Worm (Caenorhabditis elegans) whole organism, L1 larva: Measurements from ENCODE around the gene Y49E10.10.

Source experiments
- C04F5.9 ChIP-seq: sonication (generic microtip); optimal IDR thresholded peaks from 2 replicates; lab custom pipeline; 2016; ENCODE audit warnings: missing genetic modification characterization, missing compliant biosample characterization
- C16A3.4 ChIP-seq: fragments of 150-350 bp; optimal IDR thresholded peaks from 2 replicates; lab custom pipeline; 2014; ENCODE audit warnings: missing biosample characterization, missing genetic modification characterization
- Y116A8C.19 ChIP-seq: sonication (generic microtip); optimal IDR thresholded peaks from 2 replicates; lab custom pipeline; 2016; ENCODE audit warnings: missing compliant biosample characterization, missing genetic modification characterization, borderline replicate concordance
- aha-1 ChIP-seq: fragments of 150-350 bp; optimal IDR thresholded peaks from 2 replicates; lab custom pipeline; 2014; ENCODE audit warnings: missing biosample characterization, missing genetic modification characterization
- alr-1 ChIP-seq: fragments of 200-800 bp; sonication (Bioruptor generic); optimal IDR thresholded peaks from 2 replicates; lab custom pipeline; 2018; ENCODE audit warnings: borderline replicate concordance, mild to moderate bottlenecking, missing genetic modification characterization, missing compliant biosample characterization
- aly-2 ChIP-seq: fragments of 150-350 bp; optimal IDR thresholded peaks from 2 replicates; lab custom pipeline; 2014; ENCODE audit warnings: missing biosample characterization, missing genetic modification characterization
- ceh-82 ChIP-seq, 3 experiments: fragments of 150-350 bp in 1 of 3; sonication (generic microtip) in 2 of 3; optimal IDR thresholded peaks; 2 replicates each; lab custom pipeline; 2014 to 2017; ENCODE audit warnings: missing biosample characterization in 3 of 3, missing genetic modification characterization in 3 of 3
- ceh-88 ChIP-seq: fragments of 200-800 bp; sonication (Bioruptor generic); IDR thresholded peaks from 2 replicates; pipeline ENCODE4 v1.3.6; 2022; ENCODE audit warnings: missing genetic modification characterization, missing compliant biosample characterization
- ceh-90 ChIP-seq: sonication (generic microtip); optimal IDR thresholded peaks from 2 replicates; lab custom pipeline; 2016; ENCODE audit warnings: missing genetic modification characterization, missing compliant biosample characterization
- ces-1 ChIP-seq: fragments of 150-350 bp; optimal IDR thresholded peaks from 2 replicates; lab custom pipeline; 2014; ENCODE audit warnings: missing biosample characterization, missing genetic modification reagents, missing genetic modification characterization
- dpl-1 ChIP-seq, 3 experiments: fragments of 150-350 bp in 2 of 3; sonication (generic microtip) in 1 of 3; optimal IDR thresholded peaks; 2 replicates each; lab custom pipeline; 2014 to 2017; ENCODE audit warnings: missing biosample characterization in 3 of 3, missing genetic modification characterization in 3 of 3, missing genetic modification reagents in 3 of 3
- efl-1 ChIP-seq, 4 experiments: fragments of 150-350 bp; optimal IDR thresholded peaks in 3 of 4; peaks in 1 of 4; 1 replicate in 1 of 4; 2 replicates in 3 of 4; lab custom pipeline; 2014; ENCODE audit warnings: missing biosample characterization in 2 of 4, missing genetic modification characterization in 2 of 4, missing genetic modification reagents in 2 of 4
- elt-3 ChIP-seq, 6 experiments: fragments of 150-350 bp in 1 of 6; sonication (generic microtip); optimal IDR thresholded peaks; 2 replicates each; lab custom pipeline; 2017 to 2018; ENCODE audit warnings: missing biosample characterization in 6 of 6, missing genetic modification characterization in 6 of 6, inconsistent platforms in 1 of 6
- fkh-4 ChIP-seq: sonication (generic microtip); optimal IDR thresholded peaks from 2 replicates; lab custom pipeline; 2016; ENCODE audit warnings: missing compliant biosample characterization, missing genetic modification characterization, borderline replicate concordance
- fkh-8 ChIP-seq: sonication (generic microtip); optimal IDR thresholded peaks from 2 replicates; lab custom pipeline; 2016; ENCODE audit warnings: mild to moderate bottlenecking, missing genetic modification characterization, missing compliant biosample characterization
- fos-1 ChIP-seq: fragments of 150-350 bp; optimal IDR thresholded peaks from 2 replicates; lab custom pipeline; 2014; ENCODE audit warnings: missing biosample characterization, missing genetic modification characterization
- hlh-4 ChIP-seq: sonication (generic microtip); optimal IDR thresholded peaks from 2 replicates; lab custom pipeline; 2016; ENCODE audit warnings: mild to moderate bottlenecking, missing genetic modification characterization, missing compliant biosample characterization
- hpl-2 ChIP-seq: fragments of 150-350 bp; optimal IDR thresholded peaks from 2 replicates; lab custom pipeline; 2014; ENCODE audit warnings: missing biosample characterization, missing genetic modification reagents, missing genetic modification characterization
- irx-1 ChIP-seq: sonication (generic microtip); optimal IDR thresholded peaks from 2 replicates; lab custom pipeline; 2016; ENCODE audit warnings: missing genetic modification characterization, missing compliant biosample characterization
- isw-1 ChIP-seq: fragments of 200-800 bp; sonication (Bioruptor generic); IDR thresholded peaks from 2 replicates; pipeline ENCODE4 v1.3.6; 2022; ENCODE audit warnings: missing genetic modification characterization, missing compliant biosample characterization
- jun-1 ChIP-seq: fragments of 150-350 bp; optimal IDR thresholded peaks from 2 replicates; lab custom pipeline; 2014; ENCODE audit warnings: missing biosample characterization, missing genetic modification reagents, missing genetic modification characterization
- lin-13 ChIP-seq: fragments of 150-350 bp; optimal IDR thresholded peaks from 2 replicates; lab custom pipeline; 2014; ENCODE audit warnings: missing biosample characterization, missing genetic modification reagents, missing genetic modification characterization
- lin-14 ChIP-seq: fragments of 200-800 bp; sonication (Bioruptor generic); optimal IDR thresholded peaks from 2 replicates; lab custom pipeline; 2018; ENCODE audit warnings: mild to moderate bottlenecking, missing genetic modification characterization, moderate library complexity, missing compliant biosample characterization
- lin-15B ChIP-seq: fragments of 150-350 bp; sonication (generic microtip); optimal IDR thresholded peaks from 3 replicates; lab custom pipeline; 2014; ENCODE audit warnings: missing biosample characterization, missing genetic modification characterization
- lir-3 ChIP-seq: sonication (generic microtip); optimal IDR thresholded peaks from 2 replicates; lab custom pipeline; 2016; ENCODE audit warnings: mild to moderate bottlenecking, missing genetic modification characterization, moderate library complexity, missing compliant biosample characterization; ENCODE audit not compliant: poor library complexity
- lsy-2 ChIP-seq, 2 experiments: fragments of 150-350 bp; optimal IDR thresholded peaks; 2 replicates each; lab custom pipeline; 2014; ENCODE audit warnings: missing biosample characterization in 2 of 2, missing genetic modification characterization in 2 of 2
- mdl-1 ChIP-seq, 2 experiments: fragments of 150-350 bp; optimal IDR thresholded peaks; 2 replicates each; lab custom pipeline; 2014 to 2017; ENCODE audit warnings: missing biosample characterization in 2 of 2, missing genetic modification characterization in 2 of 2, inconsistent platforms in 1 of 2
- mep-1 ChIP-seq: fragments of 150-350 bp; optimal IDR thresholded peaks from 2 replicates; lab custom pipeline; 2014; ENCODE audit warnings: missing biosample characterization, missing genetic modification characterization
- nhr-11 ChIP-seq: fragments of 150-350 bp; optimal IDR thresholded peaks from 2 replicates; lab custom pipeline; 2014; ENCODE audit warnings: missing biosample characterization, missing genetic modification characterization
- nhr-12 ChIP-seq: sonication (generic microtip); optimal IDR thresholded peaks from 2 replicates; lab custom pipeline; 2017; ENCODE audit warnings: missing biosample characterization, missing genetic modification characterization
- nhr-19 ChIP-seq: fragments of 200-800 bp; sonication (Bioruptor generic); conservative IDR thresholded peaks from 2 replicates; pipeline ENCODE4 v1.3.6; 2022; ENCODE audit warnings: missing genetic modification characterization, missing compliant biosample characterization
- nhr-71 ChIP-seq: sonication (generic microtip); optimal IDR thresholded peaks from 2 replicates; lab custom pipeline; 2016; ENCODE audit warnings: mild to moderate bottlenecking, missing genetic modification characterization, moderate library complexity, missing compliant biosample characterization
- nhr-76 ChIP-seq: sonication (generic microtip); optimal IDR thresholded peaks from 2 replicates; lab custom pipeline; 2017; ENCODE audit warnings: missing biosample characterization, missing genetic modification characterization
- nhr-77 ChIP-seq: fragments of 150-350 bp; optimal IDR thresholded peaks from 2 replicates; lab custom pipeline; 2014; ENCODE audit warnings: missing biosample characterization, missing genetic modification characterization
- nhr-84 ChIP-seq: sonication (generic microtip); optimal IDR thresholded peaks from 2 replicates; lab custom pipeline; 2017; ENCODE audit warnings: missing biosample characterization, missing genetic modification characterization
- nhr-90 ChIP-seq: sonication (generic microtip); optimal IDR thresholded peaks from 2 replicates; lab custom pipeline; 2016; ENCODE audit warnings: mild to moderate bottlenecking, missing genetic modification characterization, missing compliant biosample characterization; ENCODE audit not compliant: poor library complexity
- pax-3 ChIP-seq: fragments of 200-800 bp; sonication (Bioruptor generic); optimal IDR thresholded peaks from 2 replicates; lab custom pipeline; 2018; ENCODE audit warnings: mild to moderate bottlenecking, missing genetic modification characterization, moderate library complexity, missing compliant biosample characterization
- pqm-1 ChIP-seq: sonication (generic microtip); optimal IDR thresholded peaks from 3 replicates; lab custom pipeline; 2017; ENCODE audit warnings: missing biosample characterization, missing genetic modification characterization
- rnt-1 ChIP-seq: sonication (generic microtip); optimal IDR thresholded peaks from 2 replicates; lab custom pipeline; 2016; ENCODE audit warnings: mild to moderate bottlenecking, missing genetic modification characterization, moderate library complexity, missing compliant biosample characterization
- skn-1 ChIP-seq: fragments of 150-350 bp; optimal IDR thresholded peaks from 2 replicates; lab custom pipeline; 2014; ENCODE audit warnings: missing biosample characterization, missing genetic modification characterization
- sox-4 ChIP-seq: sonication (generic microtip); optimal IDR thresholded peaks from 2 replicates; lab custom pipeline; 2016; ENCODE audit warnings: missing genetic modification characterization, missing compliant biosample characterization
- sup-37 ChIP-seq: fragments of 200-800 bp; sonication (Bioruptor generic); optimal IDR thresholded peaks from 2 replicates; lab custom pipeline; 2018; ENCODE audit warnings: mild to moderate bottlenecking, missing genetic modification characterization, missing compliant biosample characterization
- swsn-7 ChIP-seq: sonication (generic microtip); optimal IDR thresholded peaks from 2 replicates; lab custom pipeline; 2016; ENCODE audit warnings: missing genetic modification characterization, missing compliant biosample characterization
- tlp-1 ChIP-seq: fragments of 150-350 bp; optimal IDR thresholded peaks from 2 replicates; lab custom pipeline; 2014; ENCODE audit warnings: missing biosample characterization, missing genetic modification characterization
- unc-62 ChIP-seq: fragments of 150-350 bp; optimal IDR thresholded peaks from 2 replicates; lab custom pipeline; 2014; ENCODE audit warnings: missing biosample characterization, missing genetic modification reagents, missing genetic modification characterization
- unc-86 ChIP-seq: sonication (generic microtip); optimal IDR thresholded peaks from 2 replicates; lab custom pipeline; 2016; ENCODE audit warnings: missing genetic modification characterization, missing compliant biosample characterization
- xbp-1 ChIP-seq: sonication (generic microtip); optimal IDR thresholded peaks from 2 replicates; lab custom pipeline; 2016; ENCODE audit warnings: missing genetic modification characterization, missing compliant biosample characterization
- ztf-4 ChIP-seq: fragments of 150-350 bp; optimal IDR thresholded peaks from 2 replicates; lab custom pipeline; 2014; ENCODE audit warnings: missing biosample characterization, missing genetic modification characterization

The Y49E10.10 gene

ce11 chrIII:12395085-12395484 is at the start of gene Y49E10.10:
TSS of gene Y49E10.10 (plus strand) at chrIII:12395465.
- no peak for TF ChIP-seq pqm-1 (tag; lab: Kevin White, UChicago)
- TF ChIP-seq efl-1 (optimal IDR thresholded peaks at IDR 0.05; lab: Kevin White, UChicago): no peak
- TF ChIP-seq efl-1 (GFP tag; optimal IDR thresholded peaks at IDR 0.05 in 1 of 2; lab: Kevin White, UChicago): peak in 1 of 2 experiments; percentile 42

DNA sequence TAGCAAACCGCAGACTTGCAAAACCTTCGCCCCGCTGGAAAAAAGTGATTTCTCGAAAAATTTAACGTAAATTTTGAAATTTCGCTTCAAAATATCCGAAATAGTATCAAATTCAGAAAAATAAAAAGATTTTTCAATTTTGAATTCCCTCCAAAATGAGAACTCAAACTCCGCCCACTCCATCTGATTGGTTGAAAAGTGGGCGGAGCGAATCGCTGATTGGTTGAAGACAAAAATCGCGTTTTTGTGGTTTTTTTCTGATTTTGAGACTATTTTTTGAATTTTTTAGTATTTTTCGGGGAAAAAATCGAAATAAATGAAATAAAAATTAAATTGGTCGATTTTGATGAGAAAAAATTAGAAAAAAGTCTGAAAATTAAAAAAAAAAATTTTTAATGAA is 46.2 kb upstream of the Y49E10.10 start:
- no peak for TF ChIP-seq mep-1 (tag; lab: Kevin White, UChicago)
- TF ChIP-seq efl-1 (optimal IDR thresholded peaks at IDR 0.05; lab: Kevin White, UChicago): no peak
- TF ChIP-seq efl-1 (GFP tag; optimal IDR thresholded peaks at IDR 0.05 in 1 of 2; lab: Kevin White, UChicago): peak in 1 of 2 experiments; percentile 34

ce11 chrIII:12351301-12351700 is 44.0 kb upstream of the Y49E10.10 start, which contains the start of the genes pph-4.1 and Y75B8A.31:
TSS of gene pph-4.1 (minus strand) at chrIII:12351336.
TSS of gene Y75B8A.31 (plus strand) at chrIII:12351642.
- TF ChIP-seq unc-86 (tag; lab: Kevin White, UChicago): peak; percentile 78
- TF ChIP-seq nhr-71 (tag; lab: Kevin White, UChicago): peak; percentile 95
- peak; percentile 92 for TF ChIP-seq ceh-90 (tag; lab: Kevin White, UChicago)
- peak; percentile 87 for TF ChIP-seq pax-3
- TF ChIP-seq ces-1 (GFP tag; lab: Kevin White, UChicago): no peak
- peak; percentile 80 to 89 (median 88) for TF ChIP-seq ceh-82 (tag; optimal IDR thresholded peaks at IDR 0.05; lab: Kevin White, UChicago)
- TF ChIP-seq sox-4 (tag; lab: Kevin White, UChicago): peak; percentile 80
- TF ChIP-seq lir-3: no peak
- TF ChIP-seq C04F5.9: peak; percentile 73
- peak in 1 of 2 experiments; percentile 64 for TF ChIP-seq mdl-1 (tag; optimal IDR thresholded peaks at IDR 0.05; lab: Kevin White, UChicago)
- no peak for TF ChIP-seq aly-2
- peak; percentile 88 for TF ChIP-seq irx-1 (tag; lab: Kevin White, UChicago)
- no peak for TF ChIP-seq alr-1 (tag; lab: Kevin White, UChicago)
- no peak for TF ChIP-seq nhr-84 (tag; lab: Kevin White, UChicago)
- TF ChIP-seq ztf-4 (tag; lab: Kevin White, UChicago): no peak
- peak; percentile 51 for TF ChIP-seq jun-1 (tag; lab: Kevin White, UChicago)
- no peak for TF ChIP-seq pqm-1 (tag; lab: Kevin White, UChicago)
- TF ChIP-seq nhr-12 (tag; lab: Kevin White, UChicago): no peak
- TF ChIP-seq xbp-1 (tag; lab: Kevin White, UChicago): peak; percentile 89
- peak; percentile 98 for TF ChIP-seq rnt-1 (tag; lab: Kevin White, UChicago)
- TF ChIP-seq nhr-19 (GFP tag; lab: Robert Waterston, UW): peak; percentile 85
- TF ChIP-seq lsy-2 (tag; optimal IDR thresholded peaks at IDR 0.05; lab: Kevin White, UChicago): peak; percentile 86 to 89
- peak; percentile 73 to 83 (median 75) for TF ChIP-seq dpl-1 (GFP tag; optimal IDR thresholded peaks at IDR 0.05; lab: Kevin White, UChicago)
- TF ChIP-seq lin-13 (GFP tag; lab: Kevin White, UChicago): peak; percentile 87
- TF ChIP-seq fkh-4: peak; percentile 83
- TF ChIP-seq aha-1 (tag; lab: Kevin White, UChicago): no peak
- TF ChIP-seq unc-62 (GFP tag; lab: Kevin White, UChicago): no peak
- TF ChIP-seq nhr-90 (tag; lab: Kevin White, UChicago): peak; percentile 93
- 0 out of 2 replicates have a peak, but pooled peaks have one; percentile 14 for TF ChIP-seq ceh-88 (GFP tag; lab: Robert Waterston, UW)
- TF ChIP-seq nhr-76: no peak
- TF ChIP-seq swsn-7 (tag; lab: Kevin White, UChicago): peak; percentile 84
- TF ChIP-seq skn-1 (tag; lab: Kevin White, UChicago): peak; percentile 89
- TF ChIP-seq nhr-11 (tag; lab: Kevin White, UChicago): peak; percentile 39
- TF ChIP-seq nhr-77 (tag; lab: Kevin White, UChicago): peak; percentile 19
- TF ChIP-seq hlh-4 (tag; lab: Kevin White, UChicago): no peak
- no peak for TF ChIP-seq lin-14 (GFP tag; lab: Kevin White, UChicago)
- peak; percentile 78 for TF ChIP-seq isw-1 (GFP tag; lab: Robert Waterston, UW)
- TF ChIP-seq sup-37: peak; percentile 60
- TF ChIP-seq fkh-8: peak; percentile 90
- peak; percentile 96 for TF ChIP-seq lin-15B
- no peak for TF ChIP-seq tlp-1 (tag; lab: Kevin White, UChicago)
- peak in 1 of 6 experiments; percentile 72 for TF ChIP-seq elt-3 (tag; optimal IDR thresholded peaks at IDR 0.05; lab: Kevin White, UChicago)
- peak; percentile 58 for TF ChIP-seq Y116A8C.19 (tag; lab: Kevin White, UChicago)
- TF ChIP-seq C16A3.4: peak; percentile 55
- TF ChIP-seq hpl-2 (GFP tag; lab: Kevin White, UChicago): peak; percentile 21
- TF ChIP-seq fos-1 (tag; lab: Kevin White, UChicago): no peak
